Fruit fly (Drosophila melanogaster): Measurements from ENCODE around the gene CG43335.

Gene CG43335

dm6 chr3R:15664321-15665172 lies 29.3 kb downstream of the CG43335 start (continued):
- TF ChIP-seq CG10654 (GFP tag; optimal IDR thresholded peaks at IDR 0.05): no peak
- TF ChIP-seq Dek (tag; optimal IDR thresholded peaks at IDR 0.05): no peak
- TF ChIP-seq gcm (GFP tag; optimal IDR thresholded peaks at IDR 0.05): no peak
- TF ChIP-seq CG1647 (GFP tag; optimal IDR thresholded peaks at IDR 0.05): no peak
- no peak for TF ChIP-seq Atf3 (GFP tag; optimal IDR thresholded peaks at IDR 0.05)
- no peak for TF ChIP-seq CG7357 (GFP tag; IDR thresholded peaks at IDR 0.05)
- no peak for TF ChIP-seq da (GFP tag; optimal IDR thresholded peaks at IDR 0.05)
- no peak for TF ChIP-seq mld (GFP tag; IDR thresholded peaks at IDR 0.05; ENCODE audit: partially characterized antibody)
- no peak for TF ChIP-seq vnd (GFP tag; IDR thresholded peaks at IDR 0.05; ENCODE audit: partially characterized antibody)
- peak; percentile 49 for TF ChIP-seq Blimp-1 (GFP tag; optimal IDR thresholded peaks at IDR 0.05)
- TF ChIP-seq Ets97D (GFP tag; optimal IDR thresholded peaks at IDR 0.05): no peak
- no peak for TF ChIP-seq mam (GFP tag; optimal IDR thresholded peaks at IDR 0.05)
- TF ChIP-seq Oli (tag; optimal IDR thresholded peaks at IDR 0.05): no peak
- TF ChIP-seq Lpt (GFP tag; optimal IDR thresholded peaks at IDR 0.05): no peak
- TF ChIP-seq dmrt99B (tag; optimal IDR thresholded peaks at IDR 0.05): peak; percentile 42
- TF ChIP-seq CG4404 (GFP tag; IDR thresholded peaks at IDR 0.05): no peak
- no peak for TF ChIP-seq CG9876 (GFP tag; optimal IDR thresholded peaks at IDR 0.05)
- no peak for TF ChIP-seq cwo (GFP tag; optimal IDR thresholded peaks at IDR 0.05)
- TF ChIP-seq CG30403 (GFP tag; optimal IDR thresholded peaks at IDR 0.05): peak; percentile 10
- no peak for TF ChIP-seq hb (GFP tag; IDR thresholded peaks at IDR 0.05; ENCODE audit: partially characterized antibody)
- TF ChIP-seq CrebB (tag; optimal IDR thresholded peaks at IDR 0.05): no peak
- no peak for TF ChIP-seq fu2 (GFP tag; optimal IDR thresholded peaks at IDR 0.05)
- peak; percentile 100 for TF ChIP-seq CG11504 (tag; optimal IDR thresholded peaks at IDR 0.05)
- no peak for TF ChIP-seq CG4854 (GFP tag; optimal IDR thresholded peaks at IDR 0.05)
- TF ChIP-seq NC2α (GFP tag; optimal IDR thresholded peaks at IDR 0.05): no peak
- no peak for TF ChIP-seq CG15011 (GFP tag; optimal IDR thresholded peaks at IDR 0.05)
- no peak for TF ChIP-seq CG14667 (GFP tag; IDR thresholded peaks at IDR 0.05)
- TF ChIP-seq Hey (tag; optimal IDR thresholded peaks at IDR 0.05): no peak
- no peak for TF ChIP-seq Rx (GFP tag; IDR thresholded peaks at IDR 0.05)
- TF ChIP-seq CG15514 (GFP tag; optimal IDR thresholded peaks at IDR 0.05): no peak
- TF ChIP-seq CG11247 (GFP tag; IDR thresholded peaks at IDR 0.05): no peak
- no peak for TF ChIP-seq nom (GFP tag; optimal IDR thresholded peaks at IDR 0.05)
- no peak for TF ChIP-seq ac (GFP tag; optimal IDR thresholded peaks at IDR 0.05)
- TF ChIP-seq Hsf (GFP tag; optimal IDR thresholded peaks at IDR 0.05): no peak
- no peak for TF ChIP-seq Xbp1 (GFP tag; optimal IDR thresholded peaks at IDR 0.05)
- no peak for TF ChIP-seq HHEX (GFP tag; optimal IDR thresholded peaks at IDR 0.05)
- TF ChIP-seq CG15479 (GFP tag; optimal IDR thresholded peaks at IDR 0.05): no peak
- TF ChIP-seq slp2 (GFP tag; optimal IDR thresholded peaks at IDR 0.05): no peak
- no peak for TF ChIP-seq CG3163 (GFP tag; optimal IDR thresholded peaks at IDR 0.05)
- TF ChIP-seq E2f2 (GFP tag; IDR thresholded peaks at IDR 0.05): no peak
- TF ChIP-seq sug (tag; optimal IDR thresholded peaks at IDR 0.05): no peak
- TF ChIP-seq CG12769 (tag; optimal IDR thresholded peaks at IDR 0.05): no peak
- TF ChIP-seq Ptx1 (GFP tag; IDR thresholded peaks at IDR 0.05): no peak
- no peak for TF ChIP-seq CG9797 (GFP tag; optimal IDR thresholded peaks at IDR 0.05)
- TF ChIP-seq schlank (tag; optimal IDR thresholded peaks at IDR 0.05): no peak
- TF ChIP-seq otp (GFP tag; IDR thresholded peaks at IDR 0.05): no peak
- TF ChIP-seq nerfin-2 (GFP tag; IDR thresholded peaks at IDR 0.05; ENCODE audit: partially characterized antibody): no peak
- no peak for TF ChIP-seq CG2120 (GFP tag; optimal IDR thresholded peaks at IDR 0.05)
- no peak for TF ChIP-seq CG32767 (GFP tag; IDR thresholded peaks at IDR 0.05)
